Worm (Caenorhabditis elegans) whole organism, late embryonic: ENCODE data around the gene nex-1.
A peak's percentile ranks its signal among the peaks of the same experiment; 100 is the strongest.

Experiments
- C08G9.2 ChIP-seq: sonication (generic microtip); optimal IDR thresholded peaks from 2 replicates; lab custom pipeline; 2016; ENCODE audit warnings: mild to moderate bottlenecking, missing genetic modification characterization, moderate library complexity, missing compliant biosample characterization
- F13H6.1 ChIP-seq: sonication (generic microtip); optimal IDR thresholded peaks from 2 replicates; lab custom pipeline; 2016; ENCODE audit warnings: missing genetic modification characterization, missing compliant biosample characterization
- K02D7.2 ChIP-seq: sonication (generic microtip); optimal IDR thresholded peaks from 2 replicates; lab custom pipeline; 2017; ENCODE audit warnings: mild to moderate bottlenecking, missing genetic modification characterization, missing compliant biosample characterization
- K09A11.1 ChIP-seq: sonication (generic microtip); optimal IDR thresholded peaks from 2 replicates; lab custom pipeline; 2017; ENCODE audit warnings: antibody characterized with exemption, mild to moderate bottlenecking, missing genetic modification characterization, missing compliant biosample characterization; ENCODE audit not compliant: insufficient read depth
- T23F11.4 ChIP-seq: fragments of 200-800 bp; sonication (Bioruptor generic); optimal IDR thresholded peaks from 2 replicates; lab custom pipeline; 2018; ENCODE audit warnings: mild to moderate bottlenecking, missing genetic modification characterization, missing compliant biosample characterization
- ama-1 ChIP-seq: fragments of 150-350 bp; optimal IDR thresholded peaks from 2 replicates; lab custom pipeline; 2014
- ceh-14 ChIP-seq: sonication (generic microtip); optimal IDR thresholded peaks from 2 replicates; lab custom pipeline; 2016; ENCODE audit warnings: missing genotype, missing genetic modification characterization, missing compliant biosample characterization
- ceh-18 ChIP-seq: sonication (generic microtip); optimal IDR thresholded peaks from 2 replicates; lab custom pipeline; 2016; ENCODE audit warnings: missing genetic modification characterization, missing compliant biosample characterization
- ceh-2 ChIP-seq: sonication (generic microtip); optimal IDR thresholded peaks from 2 replicates; lab custom pipeline; 2016; ENCODE audit warnings: missing genotype, missing genetic modification characterization, missing compliant biosample characterization
- ceh-22 ChIP-seq: sonication (generic microtip); optimal IDR thresholded peaks from 2 replicates; lab custom pipeline; 2017; ENCODE audit warnings: missing biosample characterization, missing genetic modification characterization
- ceh-30 ChIP-seq: fragments of 150-350 bp; optimal IDR thresholded peaks from 2 replicates; lab custom pipeline; 2014; ENCODE audit warnings: missing biosample characterization, missing genetic modification characterization
- ceh-31 ChIP-seq: sonication (generic microtip); optimal IDR thresholded peaks from 2 replicates; lab custom pipeline; 2016; ENCODE audit warnings: missing genetic modification characterization, missing compliant biosample characterization
- ceh-34 ChIP-seq: sonication (generic microtip); optimal IDR thresholded peaks from 2 replicates; lab custom pipeline; 2016; ENCODE audit warnings: mild to moderate bottlenecking, missing genetic modification characterization, missing compliant biosample characterization
- ceh-9 ChIP-seq: sonication (generic microtip); optimal IDR thresholded peaks from 2 replicates; lab custom pipeline; 2016; ENCODE audit warnings: mild to moderate bottlenecking, missing genetic modification characterization, inconsistent platforms, missing compliant biosample characterization
- dmd-4 ChIP-seq: sonication (generic microtip); optimal IDR thresholded peaks from 2 replicates; lab custom pipeline; 2016; ENCODE audit warnings: borderline replicate concordance, missing genetic modification characterization, missing compliant biosample characterization
- dve-1 ChIP-seq: sonication (generic microtip); optimal IDR thresholded peaks from 2 replicates; lab custom pipeline; 2017; ENCODE audit warnings: antibody characterized with exemption, mild to moderate bottlenecking, missing genetic modification characterization, missing compliant biosample characterization
- elt-2 ChIP-seq: sonication (generic microtip); optimal IDR thresholded peaks from 2 replicates; lab custom pipeline; 2016; ENCODE audit warnings: missing genetic modification reagents, missing genetic modification characterization, missing compliant biosample characterization
- ets-4 ChIP-seq: sonication (generic microtip); optimal IDR thresholded peaks from 2 replicates; lab custom pipeline; 2016; ENCODE audit warnings: missing genetic modification characterization, missing compliant biosample characterization
- fax-1 ChIP-seq: sonication (generic microtip); optimal IDR thresholded peaks from 2 replicates; lab custom pipeline; 2016; ENCODE audit warnings: missing genotype, missing genetic modification characterization, missing compliant biosample characterization
- fkh-10 ChIP-seq: fragments of 150-350 bp; optimal IDR thresholded peaks from 2 replicates; lab custom pipeline; 2014; ENCODE audit warnings: missing biosample characterization, missing genetic modification reagents, missing genetic modification characterization
- fkh-6 ChIP-seq: sonication (generic microtip); optimal IDR thresholded peaks from 2 replicates; lab custom pipeline; 2016; ENCODE audit warnings: missing genetic modification characterization, missing compliant biosample characterization
- mec-3 ChIP-seq: sonication (generic microtip); optimal IDR thresholded peaks from 2 replicates; lab custom pipeline; 2016; ENCODE audit warnings: borderline replicate concordance, missing genetic modification characterization, missing compliant biosample characterization
- nfya-1 ChIP-seq: sonication (generic microtip); optimal IDR thresholded peaks from 2 replicates; lab custom pipeline; 2017; ENCODE audit warnings: missing genetic modification characterization, mild to moderate bottlenecking, missing compliant biosample characterization, antibody characterized with exemption, moderate library complexity
- npax-4 ChIP-seq: sonication (generic microtip); optimal IDR thresholded peaks from 2 replicates; lab custom pipeline; 2016; ENCODE audit warnings: missing genetic modification characterization, missing compliant biosample characterization
- pat-9 ChIP-seq: fragments of 200-800 bp; sonication (Bioruptor generic); optimal IDR thresholded peaks from 2 replicates; lab custom pipeline; 2018; ENCODE audit warnings: mild to moderate bottlenecking, missing genetic modification characterization, moderate library complexity, missing compliant biosample characterization
- pax-1 ChIP-seq: fragments of 150-350 bp; optimal IDR thresholded peaks from 2 replicates; lab custom pipeline; 2014; ENCODE audit warnings: missing biosample characterization, missing genetic modification characterization
- pqm-1 ChIP-seq: sonication (generic microtip); optimal IDR thresholded peaks from 2 replicates; lab custom pipeline; 2016; ENCODE audit warnings: missing genetic modification characterization, missing compliant biosample characterization
- rnt-1 ChIP-seq: sonication (generic microtip); optimal IDR thresholded peaks from 2 replicates; lab custom pipeline; 2016; ENCODE audit warnings: missing genetic modification characterization, missing compliant biosample characterization
- syd-9 ChIP-seq: sonication (generic microtip); optimal IDR thresholded peaks from 2 replicates; lab custom pipeline; 2016; ENCODE audit warnings: mild to moderate bottlenecking, missing genetic modification characterization, moderate library complexity, missing compliant biosample characterization
- tbx-2 ChIP-seq: sonication (generic microtip); optimal IDR thresholded peaks from 2 replicates; lab custom pipeline; 2016; ENCODE audit warnings: missing genetic modification characterization, missing compliant biosample characterization
- tbx-7 ChIP-seq: sonication (generic microtip); optimal IDR thresholded peaks from 2 replicates; lab custom pipeline; 2016; ENCODE audit warnings: missing genotype, missing genetic modification characterization, missing compliant biosample characterization
- ttx-3 ChIP-seq: sonication (generic microtip); optimal IDR thresholded peaks from 2 replicates; lab custom pipeline; 2016; ENCODE audit warnings: missing genetic modification reagents, missing genetic modification characterization, missing compliant biosample characterization
- unc-42 ChIP-seq: sonication (generic microtip); optimal IDR thresholded peaks from 2 replicates; lab custom pipeline; 2016; ENCODE audit warnings: missing genotype, missing genetic modification characterization, missing compliant biosample characterization
- unc-86 ChIP-seq: sonication (generic microtip); optimal IDR thresholded peaks from 2 replicates; lab custom pipeline; 2016; ENCODE audit warnings: missing genetic modification characterization, missing compliant biosample characterization
- zip-5 ChIP-seq: sonication (generic microtip); optimal IDR thresholded peaks from 2 replicates; lab custom pipeline; 2016; ENCODE audit warnings: missing genetic modification characterization, missing compliant biosample characterization
- ztf-16 ChIP-seq: sonication (generic microtip); optimal IDR thresholded peaks from 2 replicates; lab custom pipeline; 2017; ENCODE audit warnings: missing genetic modification characterization, missing compliant biosample characterization

nex-1 gene

DNA sequence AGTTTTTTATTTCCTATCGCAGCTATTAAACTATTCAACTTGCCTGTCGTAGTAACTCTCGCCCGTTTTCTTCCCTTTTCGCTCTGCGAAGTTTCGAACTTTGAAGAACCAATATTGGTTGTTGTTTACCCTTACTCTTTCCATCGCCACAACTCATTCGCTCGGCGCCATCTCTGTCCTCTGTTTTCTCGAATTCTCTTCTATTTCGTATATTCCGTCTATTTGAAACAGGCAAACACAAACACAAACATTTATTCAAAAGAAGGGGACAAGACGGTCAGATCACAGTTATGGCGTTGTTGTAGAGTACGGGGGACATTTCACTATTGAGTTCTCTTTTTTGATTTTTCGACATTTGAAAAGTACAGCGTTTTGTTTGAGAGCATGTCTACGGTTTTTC, 2.6 kb upstream of the nex-1 start:
- TF ChIP-seq ceh-9 (tag; lab: Kevin White, UChicago) (no peak), unc-86 (tag; lab: Kevin White, UChicago) (no peak), K02D7.2 (tag; lab: Kevin White, UChicago) (no peak)

DNA sequence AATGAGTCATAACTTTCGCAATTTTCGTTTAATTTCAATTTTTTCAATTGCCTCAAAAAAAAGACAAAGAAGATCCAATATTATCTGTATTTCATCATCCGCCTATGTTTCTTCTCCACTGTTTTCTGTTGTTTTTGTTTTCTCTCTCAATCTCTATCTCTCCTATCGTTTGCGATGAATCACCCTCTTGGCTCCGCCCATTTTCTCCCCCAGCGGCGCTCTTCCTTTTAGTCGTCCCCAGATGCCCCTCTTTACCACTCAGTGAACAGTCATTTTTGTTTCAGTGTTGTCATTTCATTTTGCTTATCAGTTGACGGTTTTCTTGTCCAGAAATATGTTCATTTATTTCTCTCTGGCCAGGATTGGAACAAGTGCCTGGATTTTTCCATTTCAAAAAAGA, 513 bp upstream of the nex-1 start:
- no peak for TF ChIP-seq fkh-10 (GFP tag; lab: Kevin White, UChicago)
- TF ChIP-seq ceh-18 (tag; lab: Kevin White, UChicago), result peak; percentile 12
- no peak for TF ChIP-seq fkh-6
- no peak for TF ChIP-seq dmd-4
- TF ChIP-seq T23F11.4 (GFP tag; lab: Kevin White, UChicago), result no peak
- no peak for TF ChIP-seq ama-1

DNA sequence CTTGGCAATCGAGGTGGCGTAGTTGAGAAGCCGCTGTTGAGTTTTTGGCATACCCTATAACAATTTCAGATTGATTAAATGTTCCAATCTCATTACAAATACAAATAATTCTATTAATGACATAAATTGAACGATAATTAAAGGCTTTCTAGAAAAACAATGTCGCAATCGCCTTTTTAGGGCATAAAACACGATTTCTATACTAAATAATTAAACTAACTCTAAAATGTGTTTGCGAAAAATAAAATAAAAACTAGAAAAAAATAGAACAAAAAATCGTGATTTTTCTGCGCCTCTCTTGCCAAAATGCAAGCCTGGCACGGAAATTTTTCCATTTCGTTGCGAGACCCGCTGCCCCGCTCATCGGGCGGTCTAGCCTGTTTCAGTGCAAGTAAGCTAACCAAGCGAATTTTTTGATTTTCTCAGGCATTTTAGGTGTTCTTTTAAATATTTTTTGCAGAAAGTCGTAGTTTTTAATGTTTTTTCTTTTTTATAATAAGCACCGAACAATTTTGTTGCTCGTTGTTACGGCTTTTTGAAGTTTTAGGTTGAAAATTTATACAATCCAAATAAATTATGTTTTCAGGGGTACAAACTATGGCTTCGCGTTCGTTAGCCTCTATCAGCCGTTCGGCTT, 2.5 kb downstream of the nex-1 start, which contains the start of the genes C34E10.12, C34E10.10 and atp-2:
Gene C34E10.12, minus strand, starts transcription at position 51 of the 637 bp plus-strand sequence.
Gene C34E10.10, minus strand, starts transcription at position 54 of the 637 bp plus-strand sequence.
Gene atp-2, plus strand, starts transcription at position 587 of the 637 bp plus-strand sequence.
- TF ChIP-seq ama-1 (no peak), rnt-1 (tag; lab: Kevin White, UChicago) (peak; percentile 43), tbx-7 (tag; lab: Kevin White, UChicago) (no peak), pqm-1 (tag; lab: Kevin White, UChicago) (no peak), pax-1 (tag; lab: Kevin White, UChicago) (peak; percentile 22), syd-9 (tag; lab: Kevin White, UChicago) (no peak), nfya-1 (tag; lab: Kevin White, UChicago) (peak; percentile 70), fax-1 (tag; lab: Kevin White, UChicago) (no peak), fkh-10 (GFP tag; lab: Kevin White, UChicago) (no peak), K02D7.2 (tag; lab: Kevin White, UChicago) (no peak), ceh-18 (tag; lab: Kevin White, UChicago) (peak; percentile 48), ceh-31 (tag; lab: Kevin White, UChicago) (peak; percentile 78), npax-4 (tag; lab: Kevin White, UChicago) (no peak), C08G9.2 (tag; lab: Kevin White, UChicago) (no peak), elt-2 (tag; lab: Kevin White, UChicago) (peak; percentile 51), zip-5 (no peak), ztf-16 (tag; lab: Kevin White, UChicago) (peak; percentile 18), fkh-6 (no peak), ceh-2 (tag; lab: Kevin White, UChicago) (peak; percentile 31), K09A11.1 (tag; lab: Kevin White, UChicago) (peak; percentile 10), mec-3 (tag; lab: Kevin White, UChicago) (no peak), tbx-2 (tag; lab: Kevin White, UChicago) (peak; percentile 62), pat-9 (tag; lab: Kevin White, UChicago) (no peak), ets-4 (tag; lab: Kevin White, UChicago) (peak; percentile 68), unc-86 (tag; lab: Kevin White, UChicago) (peak; percentile 7), F13H6.1 (tag; lab: Kevin White, UChicago) (peak; percentile 13), ceh-34 (peak; percentile 56), ceh-14 (tag; lab: Kevin White, UChicago) (peak; percentile 37), ceh-9 (tag; lab: Kevin White, UChicago) (no peak), ceh-22 (no peak), unc-42 (tag; lab: Kevin White, UChicago) (peak; percentile 49), ceh-30 (tag; lab: Kevin White, UChicago) (no peak), dve-1 (tag; lab: Kevin White, UChicago) (peak; percentile 74), ttx-3 (tag; lab: Kevin White, UChicago) (peak; percentile 33)
